Worm (Caenorhabditis elegans): ENCODE results near the gene srg-24.

srg-24 gene

ce11 chrII:3076915-3077314 lies 23.5 kb downstream of the srg-24 start, which contains the start of gene Y25C1A.8 (continued):
- no peak for TF ChIP-seq alr-1 (tag; optimal IDR thresholded peaks at IDR 0.05; ENCODE audit: borderline replicate concordance)
- TF ChIP-seq lin-15B (tag; optimal IDR thresholded peaks at IDR 0.05): peak; percentile 58
- peak; percentile 56 for TF ChIP-seq nhr-77 (tag; optimal IDR thresholded peaks at IDR 0.05)
- peak in 1 of 2 experiments; percentile 45 for TF ChIP-seq egl-27 (tag; optimal IDR thresholded peaks at IDR 0.05)
- no peak for TF ChIP-seq pqm-1 (tag; optimal IDR thresholded peaks at IDR 0.05)
- peak; percentile 89 for TF ChIP-seq grh-1 (GFP tag; IDR thresholded peaks at IDR 0.05)
- TF ChIP-seq nhr-12 (tag; optimal IDR thresholded peaks at IDR 0.05): no peak
- TF ChIP-seq pag-3 (tag; optimal IDR thresholded peaks at IDR 0.05; ENCODE audit: borderline replicate concordance, insufficient read depth): no peak
- TF ChIP-seq nhr-90 (tag; optimal IDR thresholded peaks at IDR 0.05; ENCODE audit: poor library complexity): no peak
- peak; percentile 87 for TF ChIP-seq lin-13 (GFP tag; optimal IDR thresholded peaks at IDR 0.05)
- TF ChIP-seq fos-1 (tag; optimal IDR thresholded peaks at IDR 0.05): peak; percentile 75
- TF ChIP-seq lir-3 (tag; optimal IDR thresholded peaks at IDR 0.05; ENCODE audit: poor library complexity): no peak
- TF ChIP-seq tlp-1 (tag; optimal IDR thresholded peaks at IDR 0.05): no peak
- TF ChIP-seq sup-37 (GFP tag; optimal IDR thresholded peaks at IDR 0.05): peak; percentile 84
- peak; percentile 42 for TF ChIP-seq ceh-90 (tag; optimal IDR thresholded peaks at IDR 0.05)
- TF ChIP-seq ceh-88 (GFP tag; IDR thresholded peaks at IDR 0.05): peak; percentile 58
- TF ChIP-seq efl-1 (optimal IDR thresholded peaks at IDR 0.05): peak; percentile 92 to 95
- peak; percentile 80 to 98 for TF ChIP-seq efl-1 (GFP tag; optimal IDR thresholded peaks at IDR 0.05 in 1 of 2)
- peak; percentile 79 for TF ChIP-seq vab-15 (tag; optimal IDR thresholded peaks at IDR 0.05)
- TF ChIP-seq dsc-1 (tag; optimal IDR thresholded peaks at IDR 0.05): no peak
- TF ChIP-seq blmp-1 (tag; optimal IDR thresholded peaks at IDR 0.05): peak; percentile 43
- peak; percentile 84 for TF ChIP-seq unc-130 (tag; optimal IDR thresholded peaks at IDR 0.05)
- no peak for TF ChIP-seq hlh-4 (tag; optimal IDR thresholded peaks at IDR 0.05)
- TF ChIP-seq nhr-20 (tag; optimal IDR thresholded peaks at IDR 0.05): no peak
- TF ChIP-seq xbp-1 (tag; optimal IDR thresholded peaks at IDR 0.05): peak; percentile 99
- no peak for TF ChIP-seq zag-1 (tag; optimal IDR thresholded peaks at IDR 0.05)
- peak; percentile 49 for TF ChIP-seq nhr-237 (tag; optimal IDR thresholded peaks at IDR 0.05)
- no peak for TF ChIP-seq ces-1 (GFP tag; optimal IDR thresholded peaks at IDR 0.05)
- no peak for TF ChIP-seq nhr-47 (tag; optimal IDR thresholded peaks at IDR 0.05)
- no peak for TF ChIP-seq unc-30 (tag; optimal IDR thresholded peaks at IDR 0.05)
- TF ChIP-seq ceh-82 (tag; optimal IDR thresholded peaks at IDR 0.05): peak; percentile 86 to 96 (median 94)
- TF ChIP-seq nhr-76 (tag; optimal IDR thresholded peaks at IDR 0.05): peak; percentile 31
- TF ChIP-seq sox-4 (tag; optimal IDR thresholded peaks at IDR 0.05): peak; percentile 72
- TF ChIP-seq rnt-1 (tag; optimal IDR thresholded peaks at IDR 0.05): peak; percentile 98
- TF ChIP-seq ama-1 (optimal IDR thresholded peaks at IDR 0.05): peak; percentile 23
- TF ChIP-seq mab-9 (GFP tag; IDR thresholded peaks at IDR 0.05): peak; percentile 86
- peak; percentile 91 for TF ChIP-seq mep-1 (tag; optimal IDR thresholded peaks at IDR 0.05)
- TF ChIP-seq lin-39 (tag; optimal IDR thresholded peaks at IDR 0.05): peak; percentile 94
- no peak for TF ChIP-seq ets-5 (GFP tag; IDR thresholded peaks at IDR 0.05)
- TF ChIP-seq unc-98 (GFP tag; IDR thresholded peaks at IDR 0.05): 0 out of 2 replicates have a peak, but pooled peaks have one; percentile 47
- peak; percentile 100 for TF ChIP-seq C04F5.9 (tag; optimal IDR thresholded peaks at IDR 0.05)
- TF ChIP-seq nhr-85 (tag): peak; percentile 94
- TF ChIP-seq tbx-2 (tag; optimal IDR thresholded peaks at IDR 0.05): peak; percentile 94
- TF ChIP-seq nhr-71 (tag; optimal IDR thresholded peaks at IDR 0.05): peak; percentile 94
- peak; percentile 81 for TF ChIP-seq jun-1 (tag; optimal IDR thresholded peaks at IDR 0.05)
- TF ChIP-seq zip-4 (GFP tag; optimal IDR thresholded peaks at IDR 0.05): peak; percentile 87
- peak; percentile 81 for TF ChIP-seq pax-3 (tag; optimal IDR thresholded peaks at IDR 0.05)
- TF ChIP-seq nhr-84 (tag; optimal IDR thresholded peaks at IDR 0.05): no peak
- peak; percentile 90 for TF ChIP-seq unc-86 (tag; optimal IDR thresholded peaks at IDR 0.05)
- peak; percentile 91 for TF ChIP-seq irx-1 (tag; optimal IDR thresholded peaks at IDR 0.05)
- no peak for TF ChIP-seq Y116A8C.19 (tag; optimal IDR thresholded peaks at IDR 0.05; ENCODE audit: borderline replicate concordance)
- peak; percentile 87 for TF ChIP-seq fkh-10 (GFP tag; optimal IDR thresholded peaks at IDR 0.05)
- TF ChIP-seq aly-2 (tag; optimal IDR thresholded peaks at IDR 0.05): peak; percentile 58
- no peak for TF ChIP-seq ceh-63 (GFP tag; optimal IDR thresholded peaks at IDR 0.05)

Measured in whole organism, L1 larva.